Fruit fly (Drosophila melanogaster) whole organism, pupa: ENCODE results near the gene Jwa.

ENCODE experiments used
- CG34367 ChIP-seq: fragments of 200-800 bp; sonication (Bioruptor generic); optimal IDR thresholded peaks from 2 replicates; lab custom pipeline; 2018; ENCODE audit warnings: missing biosample characterization, mild to moderate bottlenecking, missing genetic modification characterization
- EcR ChIP-seq: fragments of 200-800 bp; sonication (Bioruptor generic); optimal IDR thresholded peaks from 3 replicates; lab custom pipeline; 2019; ENCODE audit warnings: missing biosample characterization, missing genetic modification characterization, mild to moderate bottlenecking, moderate library complexity, missing genetic modification reagents

- TF ChIP-seq EcR (GFP tag; lab: Kevin White, UChicago) (no peak), CG34367 (tag; lab: Kevin White, UChicago) (no peak)
These were observed 17.7 kb downstream of the Jwa start for dm6 chr2L:18687827-18688226.
